Worm (Caenorhabditis elegans) whole organism, L1 larva: ENCODE measurements around the gene sym-3.

Experiments
- C34B4.2 ChIP-seq: sonication (generic microtip); optimal IDR thresholded peaks from 2 replicates; lab custom pipeline; 2017; ENCODE audit warnings: mild to moderate bottlenecking, missing genetic modification characterization, missing compliant biosample characterization
- aha-1 ChIP-seq: fragments of 150-350 bp; optimal IDR thresholded peaks from 2 replicates; lab custom pipeline; 2014; ENCODE audit warnings: missing biosample characterization, missing genetic modification characterization
- blmp-1 ChIP-seq: fragments of 150-350 bp; optimal IDR thresholded peaks from 2 replicates; lab custom pipeline; 2014; ENCODE audit warnings: missing biosample characterization, missing genetic modification characterization
- ceh-8 ChIP-seq: fragments of 200-800 bp; sonication (Bioruptor generic); optimal IDR thresholded peaks from 2 replicates; lab custom pipeline; 2018; ENCODE audit warnings: mild to moderate bottlenecking, missing genetic modification characterization, moderate library complexity, missing compliant biosample characterization
- ceh-82 ChIP-seq, 3 experiments: fragments of 150-350 bp in 1 of 3; sonication (generic microtip) in 2 of 3; optimal IDR thresholded peaks; 2 replicates each; lab custom pipeline; 2014 to 2017; ENCODE audit warnings: missing biosample characterization in 3 of 3, missing genetic modification characterization in 3 of 3
- ceh-88 ChIP-seq: fragments of 200-800 bp; sonication (Bioruptor generic); IDR thresholded peaks from 2 replicates; pipeline ENCODE4 v1.3.6; 2022; ENCODE audit warnings: missing genetic modification characterization, missing compliant biosample characterization
- efl-1 ChIP-seq, 4 experiments: fragments of 150-350 bp; optimal IDR thresholded peaks in 3 of 4; peaks in 1 of 4; 1 replicate in 1 of 4; 2 replicates in 3 of 4; lab custom pipeline; 2014; ENCODE audit warnings: missing biosample characterization in 2 of 4, missing genetic modification characterization in 2 of 4, missing genetic modification reagents in 2 of 4
- efl-3 ChIP-seq: fragments of 200-800 bp; sonication (Bioruptor generic); optimal IDR thresholded peaks from 2 replicates; lab custom pipeline; 2018; ENCODE audit warnings: mild to moderate bottlenecking, missing genetic modification characterization, missing compliant biosample characterization
- egl-13 ChIP-seq: sonication (generic microtip); optimal IDR thresholded peaks from 2 replicates; lab custom pipeline; 2016; ENCODE audit warnings: missing genotype, missing genetic modification reagents, missing genetic modification characterization, missing compliant biosample characterization
- elt-2 ChIP-seq: sonication (generic microtip); optimal IDR thresholded peaks from 2 replicates; lab custom pipeline; 2016; ENCODE audit warnings: missing genetic modification characterization, mild to moderate bottlenecking, inconsistent platforms, missing compliant biosample characterization, missing genetic modification reagents
- fkh-10 ChIP-seq: sonication (generic microtip); optimal IDR thresholded peaks from 2 replicates; lab custom pipeline; 2017; ENCODE audit warnings: missing biosample characterization, missing genetic modification reagents, missing genetic modification characterization
- grh-1 ChIP-seq: fragments of 200-800 bp; sonication (Bioruptor generic); IDR thresholded peaks from 2 replicates; pipeline ENCODE4 v1.3.6; 2022; ENCODE audit warnings: missing genetic modification reagents, missing genetic modification characterization, missing compliant biosample characterization
- hlh-4 ChIP-seq: sonication (generic microtip); optimal IDR thresholded peaks from 2 replicates; lab custom pipeline; 2016; ENCODE audit warnings: mild to moderate bottlenecking, missing genetic modification characterization, missing compliant biosample characterization
- isw-1 ChIP-seq: fragments of 200-800 bp; sonication (Bioruptor generic); IDR thresholded peaks from 2 replicates; pipeline ENCODE4 v1.3.6; 2022; ENCODE audit warnings: missing genetic modification characterization, missing compliant biosample characterization
- jun-1 ChIP-seq: fragments of 150-350 bp; optimal IDR thresholded peaks from 2 replicates; lab custom pipeline; 2014; ENCODE audit warnings: missing biosample characterization, missing genetic modification reagents, missing genetic modification characterization
- lin-14 ChIP-seq: fragments of 200-800 bp; sonication (Bioruptor generic); optimal IDR thresholded peaks from 2 replicates; lab custom pipeline; 2018; ENCODE audit warnings: mild to moderate bottlenecking, missing genetic modification characterization, moderate library complexity, missing compliant biosample characterization
- lin-15B ChIP-seq: fragments of 150-350 bp; sonication (generic microtip); optimal IDR thresholded peaks from 3 replicates; lab custom pipeline; 2014; ENCODE audit warnings: missing biosample characterization, missing genetic modification characterization
- lir-3 ChIP-seq: sonication (generic microtip); optimal IDR thresholded peaks from 2 replicates; lab custom pipeline; 2016; ENCODE audit warnings: mild to moderate bottlenecking, missing genetic modification characterization, moderate library complexity, missing compliant biosample characterization; ENCODE audit not compliant: poor library complexity
- lsy-2 ChIP-seq, 2 experiments: fragments of 150-350 bp; optimal IDR thresholded peaks; 2 replicates each; lab custom pipeline; 2014; ENCODE audit warnings: missing biosample characterization in 2 of 2, missing genetic modification characterization in 2 of 2
- mdl-1 ChIP-seq, 2 experiments: fragments of 150-350 bp; optimal IDR thresholded peaks; 2 replicates each; lab custom pipeline; 2014 to 2017; ENCODE audit warnings: missing biosample characterization in 2 of 2, missing genetic modification characterization in 2 of 2, inconsistent platforms in 1 of 2
- nhr-12 ChIP-seq: sonication (generic microtip); optimal IDR thresholded peaks from 2 replicates; lab custom pipeline; 2017; ENCODE audit warnings: missing biosample characterization, missing genetic modification characterization
- nhr-20 ChIP-seq: sonication (generic microtip); optimal IDR thresholded peaks from 2 replicates; lab custom pipeline; 2016; ENCODE audit warnings: mild to moderate bottlenecking, missing genetic modification characterization, missing compliant biosample characterization
- nhr-47 ChIP-seq: sonication (generic microtip); optimal IDR thresholded peaks from 2 replicates; lab custom pipeline; 2016; ENCODE audit warnings: mild to moderate bottlenecking, missing genetic modification characterization, moderate library complexity, missing compliant biosample characterization
- nhr-71 ChIP-seq: sonication (generic microtip); optimal IDR thresholded peaks from 2 replicates; lab custom pipeline; 2016; ENCODE audit warnings: mild to moderate bottlenecking, missing genetic modification characterization, moderate library complexity, missing compliant biosample characterization
- nhr-76 ChIP-seq: sonication (generic microtip); optimal IDR thresholded peaks from 2 replicates; lab custom pipeline; 2017; ENCODE audit warnings: missing biosample characterization, missing genetic modification characterization
- nhr-85 ChIP-seq: sonication (generic microtip); peaks from one replicate; lab custom pipeline; 2016; ENCODE audit warnings: missing genetic modification characterization, inconsistent platforms, missing compliant biosample characterization
- nhr-90 ChIP-seq: sonication (generic microtip); optimal IDR thresholded peaks from 2 replicates; lab custom pipeline; 2016; ENCODE audit warnings: mild to moderate bottlenecking, missing genetic modification characterization, missing compliant biosample characterization; ENCODE audit not compliant: poor library complexity
- pag-3 ChIP-seq: sonication (generic microtip); optimal IDR thresholded peaks from 2 replicates; lab custom pipeline; 2017; ENCODE audit warnings: missing genetic modification characterization, mild to moderate bottlenecking, missing compliant biosample characterization, antibody characterized with exemption, borderline replicate concordance; ENCODE audit not compliant: insufficient read depth
- pqm-1 ChIP-seq: sonication (generic microtip); optimal IDR thresholded peaks from 3 replicates; lab custom pipeline; 2017; ENCODE audit warnings: missing biosample characterization, missing genetic modification characterization
- rnt-1 ChIP-seq: sonication (generic microtip); optimal IDR thresholded peaks from 2 replicates; lab custom pipeline; 2016; ENCODE audit warnings: mild to moderate bottlenecking, missing genetic modification characterization, moderate library complexity, missing compliant biosample characterization
- skn-1 ChIP-seq: fragments of 150-350 bp; optimal IDR thresholded peaks from 2 replicates; lab custom pipeline; 2014; ENCODE audit warnings: missing biosample characterization, missing genetic modification characterization
- snpc-4 ChIP-seq: fragments of 150-350 bp; optimal IDR thresholded peaks from 2 replicates; lab custom pipeline; 2014; ENCODE audit warnings: missing biosample characterization, missing genetic modification characterization
- sup-37 ChIP-seq: fragments of 200-800 bp; sonication (Bioruptor generic); optimal IDR thresholded peaks from 2 replicates; lab custom pipeline; 2018; ENCODE audit warnings: mild to moderate bottlenecking, missing genetic modification characterization, missing compliant biosample characterization
- unc-62 ChIP-seq: fragments of 150-350 bp; optimal IDR thresholded peaks from 2 replicates; lab custom pipeline; 2014; ENCODE audit warnings: missing biosample characterization, missing genetic modification reagents, missing genetic modification characterization
- xbp-1 ChIP-seq: sonication (generic microtip); optimal IDR thresholded peaks from 2 replicates; lab custom pipeline; 2016; ENCODE audit warnings: missing genetic modification characterization, missing compliant biosample characterization
- zag-1 ChIP-seq: fragments of 150-350 bp; optimal IDR thresholded peaks from 2 replicates; lab custom pipeline; 2014; ENCODE audit warnings: missing biosample characterization, missing genetic modification characterization
- zip-4 ChIP-seq: fragments of 200-800 bp; sonication (Bioruptor generic); optimal IDR thresholded peaks from 2 replicates; lab custom pipeline; 2018; ENCODE audit warnings: mild to moderate bottlenecking, missing genetic modification characterization, moderate library complexity, missing compliant biosample characterization

The sym-3 gene

DNA sequence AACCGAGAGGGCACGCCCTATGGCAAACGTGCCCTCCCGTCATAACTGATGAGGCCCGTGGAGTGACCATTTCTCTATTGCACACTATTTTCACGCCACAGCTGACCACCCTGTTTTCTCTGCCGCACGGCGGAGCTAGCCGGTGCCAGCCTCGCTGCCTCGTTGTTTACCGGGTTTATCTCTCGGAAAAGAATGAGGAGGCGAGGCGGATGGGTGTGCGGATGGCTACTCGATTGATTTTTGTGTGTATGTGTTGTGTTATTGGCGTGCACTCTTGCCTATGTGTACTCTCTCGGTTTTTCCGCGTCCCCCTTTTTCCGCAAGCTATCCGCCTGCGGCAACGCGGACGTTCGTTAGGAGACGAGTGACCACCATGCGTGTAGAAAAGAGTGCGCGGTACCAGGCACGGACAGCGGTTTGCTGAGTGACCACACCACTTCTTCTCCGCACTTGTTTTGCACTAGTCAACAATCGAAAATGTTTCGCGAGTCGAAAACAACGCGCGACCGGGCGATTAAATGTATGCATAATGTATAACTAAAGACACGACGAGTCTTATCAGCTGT is 38.5 kb downstream of the sym-3 start (continued):
- TF ChIP-seq lir-3 (tag; lab: Kevin White, UChicago) (no peak), C34B4.2 (tag; lab: Kevin White, UChicago) (no peak), nhr-90 (tag; lab: Kevin White, UChicago) (no peak), efl-3 (GFP tag; lab: Kevin White, UChicago) (peak; percentile 29), hlh-4 (no peak), egl-13 (tag; lab: Kevin White, UChicago) (peak; percentile 56), nhr-85 (tag; lab: Kevin White, UChicago) (peak; percentile 86), zip-4 (GFP tag; lab: Kevin White, UChicago) (no peak), ceh-88 (GFP tag; lab: Robert Waterston, UW) (no peak; the same call in 1 of the 2 replicates), zag-1 (no peak), nhr-71 (tag; lab: Kevin White, UChicago) (peak; percentile 77), blmp-1 (peak; percentile 38), nhr-12 (no peak)

- TF ChIP-seq nhr-76 (tag; lab: Kevin White, UChicago) (no peak), jun-1 (tag; lab: Kevin White, UChicago) (no peak), elt-2 (tag; lab: Kevin White, UChicago) (peak; percentile 83), ceh-8 (GFP tag; lab: Kevin White, UChicago) (no peak), nhr-20 (tag; lab: Kevin White, UChicago) (no peak), aha-1 (tag; lab: Kevin White, UChicago) (no peak)
Observed at ce11 chrX:5813030-5813429, 39.5 kb downstream of the sym-3 start.

DNA sequence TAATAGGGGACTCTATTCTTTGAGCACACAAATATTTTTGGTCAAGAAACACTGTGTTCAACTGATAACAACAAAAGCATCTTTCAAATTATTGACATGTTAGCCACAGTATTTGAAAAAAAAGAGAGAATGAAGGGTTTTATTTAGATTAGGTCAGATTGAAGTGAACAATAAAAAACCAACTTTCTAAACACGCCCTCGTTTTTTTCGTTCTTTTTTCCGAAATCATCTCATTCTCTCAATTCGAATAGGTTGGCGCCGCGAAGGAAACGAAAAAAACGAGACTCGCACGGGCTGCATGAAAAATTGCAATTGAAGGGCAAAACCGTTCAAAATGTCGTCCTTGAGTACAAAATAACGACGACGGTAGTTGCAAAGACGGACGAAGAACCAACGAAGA is 40.8 kb downstream of the sym-3 start:
- TF ChIP-seq blmp-1 (peak; percentile 62), skn-1 (tag; lab: Kevin White, UChicago) (no peak), nhr-85 (tag; lab: Kevin White, UChicago) (peak; percentile 84), jun-1 (tag; lab: Kevin White, UChicago) (no peak), sup-37 (GFP tag; lab: Kevin White, UChicago) (no peak), lin-14 (GFP tag; lab: Kevin White, UChicago) (peak; percentile 70), unc-62 (GFP tag; lab: Kevin White, UChicago) (no peak), lin-15B (tag; lab: Kevin White, UChicago) (no peak), pag-3 (no peak), snpc-4 (tag; lab: Kevin White, UChicago) (no peak), pqm-1 (tag; lab: Kevin White, UChicago) (no peak)
- TF ChIP-seq, all 84 proteins: peak for 3

DNA sequence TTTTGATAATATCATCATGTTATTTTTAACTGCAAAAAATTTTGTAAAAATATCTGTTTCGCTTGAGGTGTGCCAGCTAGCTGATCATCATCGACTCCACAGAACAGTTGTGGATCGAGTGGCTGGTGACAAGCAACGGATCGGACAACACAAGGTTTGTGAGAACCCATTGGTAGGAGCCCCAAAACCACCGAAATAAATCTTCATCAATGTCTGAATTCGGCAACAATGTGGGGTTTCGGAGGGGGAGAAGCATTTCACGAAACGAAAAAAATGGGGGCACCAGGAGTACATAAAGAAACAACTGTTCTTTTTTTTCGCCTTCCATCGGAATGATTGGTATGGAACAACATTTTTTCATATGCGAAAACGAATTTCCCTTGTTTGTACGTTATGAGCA is 41.8 kb downstream of the sym-3 start:
- TF ChIP-seq mdl-1 (tag; optimal IDR thresholded peaks at IDR 0.05; lab: Kevin White, UChicago) (no peak), lin-14 (GFP tag; lab: Kevin White, UChicago) (peak; percentile 31), nhr-71 (tag; lab: Kevin White, UChicago) (peak; percentile 49), rnt-1 (peak; percentile 64), C34B4.2 (tag; lab: Kevin White, UChicago) (no peak), grh-1 (GFP tag; lab: Robert Waterston, UW) (no peak), isw-1 (no peak)

- peak; percentile 12 for TF ChIP-seq nhr-47 (tag; lab: Kevin White, UChicago)
- peak; percentile 64 for TF ChIP-seq lin-14 (GFP tag; lab: Kevin White, UChicago)
- peak in 1 of 3 experiments; percentile 13 for TF ChIP-seq ceh-82 (tag; optimal IDR thresholded peaks at IDR 0.05; lab: Kevin White, UChicago)
- TF ChIP-seq lsy-2 (tag; optimal IDR thresholded peaks at IDR 0.05; lab: Kevin White, UChicago): peak in 1 of 2 experiments; percentile 13
- TF ChIP-seq fkh-10 (GFP tag; lab: Kevin White, UChicago): no peak
- TF ChIP-seq xbp-1 (tag; lab: Kevin White, UChicago): peak; percentile 3
- TF ChIP-seq unc-62 (GFP tag; lab: Kevin White, UChicago): no peak
- TF ChIP-seq efl-1 (optimal IDR thresholded peaks at IDR 0.05; lab: Kevin White, UChicago): no peak
- TF ChIP-seq efl-1 (GFP tag; optimal IDR thresholded peaks at IDR 0.05 in 1 of 2; lab: Kevin White, UChicago): peak in 1 of 2 experiments; percentile 36
Observed at ce11 chrX:5816346-5816745, 42.8 kb downstream of the sym-3 start.
